Fruit fly (Drosophila melanogaster) S2 (cell line): Measurements from ENCODE around the gene CG15283.

Experiments
- CG8478 ChIP-seq: fragments of >200 bp; optimal IDR thresholded peaks from 2 replicates; lab custom pipeline; 2018
- CTCF ChIP-seq, 2 experiments: fragments of >200 bp; optimal IDR thresholded peaks; 2 replicates each; lab custom pipeline; 2018

CG15283 gene

DNA sequence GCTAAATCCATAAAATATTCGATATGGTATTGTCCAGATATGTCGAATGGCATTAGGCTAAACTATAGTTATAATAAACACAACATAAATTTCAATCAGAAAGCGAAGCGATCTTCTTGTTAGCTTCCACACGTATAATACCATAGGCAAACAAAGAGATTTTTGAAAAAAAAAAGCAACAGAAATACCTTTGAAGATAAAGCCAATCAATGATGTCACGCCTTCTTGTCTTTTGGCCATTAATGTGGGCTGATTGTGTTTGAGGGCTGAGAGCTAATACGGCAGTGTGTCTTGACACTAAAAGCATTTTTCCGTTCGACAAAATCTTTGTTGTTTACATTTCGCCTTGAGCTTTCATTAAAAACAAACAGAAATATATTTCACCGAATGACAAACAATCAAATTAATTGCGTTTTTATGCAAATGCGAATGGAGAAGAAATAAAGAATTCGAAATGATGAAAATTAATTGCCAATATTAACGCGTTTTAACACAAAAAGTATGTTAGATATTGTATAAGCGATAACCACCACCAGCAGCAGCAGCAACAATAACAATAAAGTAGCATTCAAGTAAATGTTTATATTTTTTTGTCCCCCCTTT is 36.3 kb downstream of the CG15283 start:
- no peak for TF ChIP-seq CTCF (optimal IDR thresholded peaks at IDR 0.05; lab: Kevin White, UChicago)

DNA sequence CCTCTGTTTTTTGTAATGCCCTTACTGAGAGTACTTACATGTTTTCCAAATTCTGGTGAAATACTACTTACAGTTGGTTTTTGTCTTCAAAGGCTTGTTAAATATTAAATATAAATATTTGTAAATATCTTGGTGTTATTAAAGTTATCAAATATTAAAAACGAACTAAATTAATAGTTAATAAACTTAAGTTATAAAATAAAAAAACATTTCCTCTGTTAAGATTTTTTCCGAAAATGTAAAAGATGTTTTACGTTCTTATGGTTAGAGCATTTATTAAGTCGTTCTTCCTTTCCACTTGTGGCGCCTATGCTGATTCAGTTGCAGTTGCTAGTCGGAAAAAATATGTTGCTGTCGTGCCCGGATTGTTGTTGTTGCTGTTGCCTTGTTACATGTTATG is 37.3 kb downstream of the CG15283 start:
- TF ChIP-seq CG8478 (lab: Kevin White, UChicago) (no peak), CTCF (optimal IDR thresholded peaks at IDR 0.05; lab: Kevin White, UChicago) (no peak)

DNA sequence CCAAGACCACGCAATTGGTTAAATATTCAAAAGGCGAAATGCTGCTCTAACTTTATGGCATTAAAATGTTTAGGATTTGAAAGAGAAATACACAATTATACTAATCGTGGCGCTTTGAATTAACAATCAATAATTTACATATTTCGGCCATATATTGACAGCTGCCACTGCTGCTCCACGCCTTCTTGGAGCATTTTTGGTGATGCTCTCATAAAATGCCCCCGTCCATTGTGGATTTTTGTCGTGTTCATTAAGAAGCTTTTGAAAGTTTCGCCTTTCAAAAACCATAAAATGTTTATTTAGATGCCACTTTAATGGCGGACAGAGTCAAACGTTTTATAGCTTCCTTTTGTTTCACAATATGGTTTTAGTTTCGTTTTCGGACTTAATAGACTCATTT is 39.6 kb downstream of the CG15283 start:
- TF ChIP-seq CTCF (optimal IDR thresholded peaks at IDR 0.05; lab: Kevin White, UChicago), result no peak
- no peak for TF ChIP-seq CG8478 (lab: Kevin White, UChicago)

DNA sequence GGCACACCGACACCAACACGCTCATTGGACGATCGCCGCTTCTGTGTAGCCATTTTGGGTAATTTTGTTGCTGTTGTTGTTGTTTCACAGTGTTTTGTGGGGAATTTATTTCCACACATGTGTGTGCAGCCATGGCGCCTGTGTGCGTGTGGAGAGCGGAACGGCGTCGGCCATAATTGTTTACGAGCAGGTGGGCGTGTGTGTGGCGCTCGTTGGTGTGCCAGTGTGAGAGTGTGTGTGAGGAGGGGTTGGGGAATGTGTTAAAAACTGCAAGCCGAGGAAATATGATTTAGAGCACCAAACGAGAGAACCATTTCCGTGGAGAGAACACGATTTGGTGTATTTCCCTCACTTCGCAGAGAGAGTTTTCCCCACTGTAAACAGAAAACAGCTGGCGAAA is 40.4 kb downstream of the CG15283 start:
- TF ChIP-seq CG8478 (lab: Kevin White, UChicago), result no peak
- TF ChIP-seq CTCF (optimal IDR thresholded peaks at IDR 0.05; lab: Kevin White, UChicago), result no peak

DNA sequence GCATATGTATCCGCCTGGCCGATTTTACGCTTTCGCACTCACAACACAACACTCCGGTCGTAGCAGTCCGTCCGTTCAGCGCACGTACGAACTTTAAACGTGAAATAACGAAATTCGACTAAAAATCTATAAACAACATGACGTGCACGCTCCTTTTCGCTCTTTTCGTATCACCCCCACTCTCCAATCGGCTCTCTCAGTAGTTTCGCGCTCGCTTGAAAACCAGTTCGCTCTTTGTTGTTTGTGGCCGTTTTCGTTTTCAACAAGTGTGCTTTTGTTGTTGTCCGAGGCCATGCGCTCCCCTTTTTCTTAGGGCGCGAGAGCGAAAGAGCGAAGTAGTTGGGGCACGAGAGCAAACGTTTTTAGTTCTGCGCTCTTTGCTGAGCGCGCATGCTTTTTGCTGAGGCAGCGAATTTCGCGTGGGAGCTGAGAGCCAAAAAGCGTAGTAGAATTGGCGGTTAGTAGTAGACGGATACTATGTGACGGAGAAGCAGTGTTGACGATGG is 41.2 kb downstream of the CG15283 start, which contains the start of gene elB:
elB (minus strand) TSS at position 122 of the 506 bp plus-strand sequence.
- TF ChIP-seq CG8478 (lab: Kevin White, UChicago) (no peak), CTCF (optimal IDR thresholded peaks at IDR 0.05; lab: Kevin White, UChicago) (no peak)

DNA sequence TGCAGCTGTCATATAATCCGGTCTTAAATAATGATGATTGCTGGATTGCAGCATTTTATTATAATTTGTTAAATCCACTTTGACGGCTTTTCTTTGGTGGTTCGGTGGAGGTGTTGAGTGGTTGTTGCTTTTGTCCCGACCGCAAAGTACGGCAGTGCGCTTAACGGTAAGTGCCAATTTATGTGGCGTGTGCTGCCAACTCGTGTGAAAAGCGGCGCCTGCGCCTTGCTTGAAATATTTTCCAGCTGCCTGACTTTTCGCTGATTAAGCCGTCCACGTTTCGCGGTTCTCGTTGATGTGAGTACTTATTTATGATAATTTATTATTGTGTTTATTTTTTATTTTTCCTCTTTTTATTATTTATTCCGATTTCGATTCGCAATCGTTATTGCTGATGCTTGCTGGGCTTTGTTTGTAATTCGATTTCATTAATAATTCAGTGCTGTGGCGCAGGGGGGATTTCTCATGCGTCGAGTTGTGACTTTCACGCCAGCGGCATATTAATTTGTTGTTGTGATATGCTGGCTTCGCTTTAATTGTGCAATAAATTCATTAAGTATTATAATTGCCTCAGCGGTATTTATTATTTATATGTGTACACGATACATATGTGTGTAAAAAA is 42.2 kb downstream of the CG15283 start:
- TF ChIP-seq CG8478 (lab: Kevin White, UChicago) (no peak), CTCF (optimal IDR thresholded peaks at IDR 0.05; lab: Kevin White, UChicago) (no peak)

DNA sequence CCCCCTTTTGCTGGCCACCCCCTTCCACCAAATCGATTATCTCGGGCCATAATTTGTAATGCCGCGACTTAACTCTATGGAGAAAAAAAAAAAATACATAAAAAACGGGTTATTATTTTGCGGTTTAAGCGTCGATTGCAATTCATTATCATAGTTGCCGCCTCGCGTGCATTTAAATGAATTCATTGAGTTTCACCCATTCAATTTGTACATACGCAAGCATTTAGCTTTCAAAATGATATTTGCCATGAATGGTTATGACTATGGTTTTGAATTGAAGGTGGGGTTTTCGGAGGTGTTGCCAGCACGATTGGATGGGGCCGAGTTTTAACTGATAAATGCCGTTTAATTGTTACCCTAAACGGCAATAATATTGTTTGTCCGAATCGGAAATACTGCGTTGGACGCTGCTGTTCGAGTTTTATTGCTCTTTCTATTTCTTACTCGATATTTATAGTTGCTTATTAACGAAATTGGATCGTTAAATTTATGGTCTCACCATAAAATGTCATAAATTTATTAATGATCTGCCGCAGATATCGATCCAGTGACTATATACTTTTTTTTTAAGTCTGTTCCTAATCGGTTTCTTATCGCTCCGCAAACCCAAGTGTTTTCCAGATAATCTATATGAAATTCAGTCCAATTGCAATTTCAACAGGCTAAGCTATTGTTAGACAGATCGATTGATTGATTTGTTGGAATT is 45.8 kb downstream of the CG15283 start:
- TF ChIP-seq CG8478 (lab: Kevin White, UChicago) (no peak), CTCF (optimal IDR thresholded peaks at IDR 0.05; lab: Kevin White, UChicago) (no peak)

DNA sequence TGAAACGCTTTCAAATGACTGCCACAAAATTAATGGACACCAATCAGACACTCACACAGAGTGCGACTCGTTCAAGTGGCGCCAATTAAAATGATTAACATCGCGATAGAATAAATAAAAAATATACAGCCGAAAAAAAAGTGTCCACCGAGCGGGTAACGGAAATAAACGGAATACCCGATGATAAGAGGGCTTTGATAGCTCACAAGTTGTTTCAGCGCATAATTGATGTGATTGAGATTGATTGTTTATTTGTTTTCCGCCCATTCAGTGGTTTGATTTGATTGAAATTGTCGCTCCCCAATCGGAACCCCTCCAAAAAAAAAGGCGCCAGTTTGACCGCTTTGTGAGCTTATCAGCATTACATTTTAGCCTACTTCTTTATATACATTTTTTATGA is 47.2 kb downstream of the CG15283 start:
- no peak for TF ChIP-seq CG8478 (lab: Kevin White, UChicago)
- no peak for TF ChIP-seq CTCF (optimal IDR thresholded peaks at IDR 0.05; lab: Kevin White, UChicago)

DNA sequence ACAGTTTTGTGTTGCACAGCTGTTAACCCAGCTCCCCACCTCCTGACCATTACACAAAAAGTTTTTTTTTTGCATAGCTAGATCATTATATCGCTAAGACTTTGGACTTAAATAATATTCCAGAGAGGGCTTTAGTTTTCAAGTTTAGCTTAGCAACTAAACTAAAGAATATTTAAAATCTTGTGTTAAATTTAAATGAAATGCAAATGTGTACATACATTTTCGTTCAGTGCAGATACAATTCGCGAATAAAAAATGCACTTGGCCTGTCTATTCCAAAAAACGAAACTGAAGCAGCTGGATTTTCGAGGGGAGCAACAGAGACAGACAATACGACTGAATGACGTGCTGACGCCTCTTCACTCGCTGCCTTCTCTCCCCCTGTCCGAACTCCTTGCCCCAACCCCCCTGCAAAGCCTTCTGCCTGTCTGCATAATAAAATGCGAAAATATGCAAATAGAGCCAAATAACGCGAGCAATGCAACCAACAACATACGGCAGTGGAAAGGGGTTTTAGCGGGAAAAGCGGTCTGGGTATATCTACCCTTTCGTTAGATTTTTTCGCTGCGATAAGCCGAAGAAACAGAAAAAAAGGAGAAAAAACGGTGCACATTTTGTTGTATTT is 49.0 kb downstream of the CG15283 start:
- TF ChIP-seq CTCF (optimal IDR thresholded peaks at IDR 0.05; lab: Kevin White, UChicago), result no peak
- no peak for TF ChIP-seq CG8478 (lab: Kevin White, UChicago)

DNA sequence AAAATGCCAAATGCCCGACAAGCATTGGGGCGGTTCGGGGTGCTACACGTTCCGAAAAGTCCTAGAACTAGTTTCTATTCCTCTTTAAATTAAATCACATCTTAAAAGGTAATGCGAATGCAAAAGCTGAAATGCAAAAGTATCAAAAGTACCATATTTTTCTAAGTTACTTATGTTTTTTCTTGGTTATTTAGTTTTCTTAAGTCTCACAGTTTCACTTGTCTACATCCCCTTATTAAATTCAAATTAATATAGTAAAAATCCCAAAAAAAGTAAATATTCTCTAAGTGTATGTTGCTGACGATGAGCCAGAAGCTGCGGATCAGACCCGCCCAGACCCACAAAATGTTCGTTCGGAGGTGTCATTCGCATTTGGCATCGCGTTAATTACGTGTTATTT is 50.0 kb downstream of the CG15283 start:
- TF ChIP-seq CTCF (optimal IDR thresholded peaks at IDR 0.05; lab: Kevin White, UChicago) (no peak), CG8478 (lab: Kevin White, UChicago) (no peak)
